Worm (Caenorhabditis elegans) whole organism, late embryonic: ENCODE results near the gene K11D12.14.
"Not testable (repeated sequence)": the region's sequence is repeated elsewhere in the genome, so short reads cannot be mapped to it uniquely, and the experiment has no call there.

ENCODE experiments used
- C38D4.7 ChIP-seq: fragments of 200-800 bp; sonication (Bioruptor generic); optimal IDR thresholded peaks from 2 replicates; lab custom pipeline; 2018; ENCODE audit warnings: mild to moderate bottlenecking, missing genetic modification characterization, moderate library complexity, missing compliant biosample characterization
- ama-1 ChIP-seq: fragments of 150-350 bp; optimal IDR thresholded peaks from 2 replicates; lab custom pipeline; 2014
- che-1 ChIP-seq: sonication (generic microtip); optimal IDR thresholded peaks from 2 replicates; lab custom pipeline; 2016; ENCODE audit warnings: mild to moderate bottlenecking, missing genetic modification characterization, missing compliant biosample characterization
- gmeb-2 ChIP-seq: sonication (generic microtip); optimal IDR thresholded peaks from 2 replicates; lab custom pipeline; 2016; ENCODE audit warnings: missing genetic modification characterization, inconsistent platforms, missing compliant biosample characterization
- pag-3 ChIP-seq: sonication (generic microtip); optimal IDR thresholded peaks from 2 replicates; lab custom pipeline; 2016; ENCODE audit warnings: missing compliant biosample characterization, missing genetic modification characterization, borderline replicate concordance
- pat-9 ChIP-seq: fragments of 200-800 bp; sonication (Bioruptor generic); optimal IDR thresholded peaks from 2 replicates; lab custom pipeline; 2018; ENCODE audit warnings: mild to moderate bottlenecking, missing genetic modification characterization, moderate library complexity, missing compliant biosample characterization
- unc-42 ChIP-seq: sonication (generic microtip); optimal IDR thresholded peaks from 2 replicates; lab custom pipeline; 2016; ENCODE audit warnings: missing genotype, missing genetic modification characterization, missing compliant biosample characterization

DNA sequence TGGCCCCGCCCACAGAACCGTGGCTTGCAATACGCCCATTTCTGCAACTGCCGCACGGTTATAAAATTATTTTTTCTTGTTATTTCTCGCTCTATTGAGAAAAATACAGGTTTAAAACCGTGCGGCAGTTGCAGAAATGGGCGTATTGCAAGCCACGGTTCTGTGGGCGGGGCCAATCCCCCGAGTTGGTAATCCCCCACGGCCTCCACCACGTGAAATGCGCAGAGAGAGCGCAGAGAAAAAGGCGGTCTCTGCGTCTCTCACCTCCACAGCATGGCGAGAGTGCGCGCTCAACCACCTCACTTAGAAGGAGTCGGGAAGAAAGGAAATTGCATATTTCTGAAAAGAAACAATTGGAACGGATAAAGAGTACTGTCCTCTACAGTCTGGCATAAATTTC, 2.2 kb upstream of the K11D12.14 start:
- not testable (repeated sequence) for TF ChIP-seq pat-9 (tag; lab: Kevin White, UChicago); pag-3 (tag; lab: Kevin White, UChicago); ama-1 (lab: Kevin White, UChicago); C38D4.7 (GFP tag; lab: Kevin White, UChicago); unc-42; che-1; gmeb-2
